Fruit fly (Drosophila melanogaster) Kc167 (cell line): ENCODE measurements around the gene CG3071.

ENCODE experiments used
- Sin3A ChIP-seq: fragments of >200 bp; optimal IDR thresholded peaks from 2 replicates; lab custom pipeline; 2018; ENCODE audit warnings: missing external identifiers
- h ChIP-seq: fragments of >200 bp; optimal IDR thresholded peaks from 3 replicates; lab custom pipeline; 2018; ENCODE audit warnings: missing external identifiers
- insv ChIP-seq: fragments of >200 bp; optimal IDR thresholded peaks from 3 replicates; lab custom pipeline; 2018; ENCODE audit warnings: missing external identifiers
- psq ChIP-seq: fragments of >200 bp; optimal IDR thresholded peaks from 2 replicates; lab custom pipeline; 2017; ENCODE audit warnings: missing external identifiers
- ttk ChIP-seq: sonication (Bioruptor generic); optimal IDR thresholded peaks from 2 replicates; lab custom pipeline; 2017; ENCODE audit warnings: missing external identifiers

- no peak for TF ChIP-seq insv (lab: Kevin White, UChicago)
- TF ChIP-seq psq: no peak
- no peak for TF ChIP-seq h (lab: Kevin White, UChicago)
- no peak for TF ChIP-seq Sin3A (lab: Kevin White, UChicago)
- no peak for TF ChIP-seq ttk (lab: Kevin White, UChicago)
These were observed 16.2 kb downstream of the CG3071 start for dm6 chrX:2278782-2279304.
